Fruit fly (Drosophila melanogaster) whole organism, embryonic: ENCODE data around the gene dachs.

ENCODE experiments used
- Aef1 ChIP-seq: fragments of 200-800 bp; sonication (Bioruptor generic); IDR thresholded peaks from 3 replicates; pipeline ENCODE4 v1.3.6; 2022; ENCODE audit warnings: missing biosample characterization, missing genetic modification characterization
- Atf-2 ChIP-seq: fragments of 200-800 bp; sonication (Bioruptor generic); optimal IDR thresholded peaks from 2 replicates; lab custom pipeline; 2016; ENCODE audit warnings: missing biosample characterization, missing genetic modification characterization
- B-H2 ChIP-seq: fragments of 200-800 bp; sonication (Bioruptor generic); optimal IDR thresholded peaks from 2 replicates; lab custom pipeline; 2018; ENCODE audit warnings: missing biosample characterization, mild to moderate bottlenecking, missing genetic modification characterization
- BtbVII ChIP-seq: fragments of 200-800 bp; sonication (Bioruptor generic); optimal IDR thresholded peaks from 3 replicates; lab custom pipeline; 2017; ENCODE audit warnings: missing biosample characterization, mild to moderate bottlenecking, missing genetic modification characterization
- CG10366 ChIP-seq: fragments of 200-800 bp; sonication (Bioruptor generic); IDR thresholded peaks from 2 replicates; pipeline ENCODE4 v1.3.6; 2022; ENCODE audit warnings: missing biosample characterization, missing genetic modification characterization
- CG12299 ChIP-seq: fragments of 200-800 bp; sonication (Bioruptor generic); optimal IDR thresholded peaks from 2 replicates; lab custom pipeline; 2018; ENCODE audit warnings: missing biosample characterization, mild to moderate bottlenecking, missing genetic modification characterization
- CG15514 ChIP-seq: fragments of 200-800 bp; sonication (Bioruptor generic); optimal IDR thresholded peaks from 3 replicates; lab custom pipeline; 2017; ENCODE audit warnings: missing biosample characterization, missing genetic modification characterization, mild to moderate bottlenecking, moderate library complexity, missing genetic modification reagents
- CG2678 ChIP-seq: fragments of 200-800 bp; sonication (Bioruptor generic); optimal IDR thresholded peaks from 3 replicates; lab custom pipeline; 2019; ENCODE audit warnings: missing biosample characterization, mild to moderate bottlenecking, missing genetic modification characterization, moderate library complexity
- CG4404 ChIP-seq: fragments of 200-800 bp; sonication (Bioruptor generic); IDR thresholded peaks from 2 replicates; pipeline ENCODE4 v1.3.6; 2022; ENCODE audit warnings: missing biosample characterization, missing genetic modification characterization
- CG4707 ChIP-seq: fragments of 200-800 bp; sonication (Bioruptor generic); optimal IDR thresholded peaks from 2 replicates; lab custom pipeline; 2018; ENCODE audit warnings: missing biosample characterization, mild to moderate bottlenecking, missing genetic modification characterization, moderate library complexity
- CG6813 ChIP-seq: fragments of 200-800 bp; sonication (Bioruptor generic); optimal IDR thresholded peaks from 2 replicates; lab custom pipeline; 2017; ENCODE audit warnings: missing biosample characterization, missing genetic modification characterization, mild to moderate bottlenecking, moderate library complexity, missing genetic modification reagents
- CG7987 ChIP-seq: fragments of 200-800 bp; sonication (Bioruptor generic); optimal IDR thresholded peaks from 2 replicates; lab custom pipeline; 2018; ENCODE audit warnings: missing biosample characterization, mild to moderate bottlenecking, missing genetic modification characterization, moderate library complexity
- CG9797 ChIP-seq: fragments of 200-800 bp; sonication (Bioruptor generic); optimal IDR thresholded peaks from 3 replicates; lab custom pipeline; 2018; ENCODE audit warnings: missing biosample characterization, mild to moderate bottlenecking, missing genetic modification characterization
- CG9876 ChIP-seq: fragments of 200-800 bp; sonication (Bioruptor generic); optimal IDR thresholded peaks from 2 replicates; lab custom pipeline; 2016; ENCODE audit warnings: missing biosample characterization, missing genetic modification characterization
- D19B ChIP-seq: fragments of 200-800 bp; sonication (Bioruptor generic); optimal IDR thresholded peaks from 2 replicates; lab custom pipeline; 2017; ENCODE audit warnings: missing biosample characterization, mild to moderate bottlenecking, missing genetic modification characterization
- Dfd ChIP-seq, 2 experiments: fragments of >200 bp; optimal IDR thresholded peaks; 2 replicates each; lab custom pipeline; 2017; ENCODE audit warnings: missing biosample characterization in 2 of 2, missing genetic modification characterization in 2 of 2
- Fer1 ChIP-seq: fragments of 200-800 bp; sonication (Bioruptor generic); optimal IDR thresholded peaks from 2 replicates; lab custom pipeline; 2017; ENCODE audit warnings: missing biosample characterization, mild to moderate bottlenecking, missing genetic modification characterization
- Gsc ChIP-seq: fragments of 200-800 bp; sonication (Bioruptor generic); IDR thresholded peaks from 2 replicates; pipeline ENCODE4 v1.3.6; 2022; ENCODE audit warnings: missing biosample characterization, missing genetic modification characterization
- H15 ChIP-seq: fragments of 200-800 bp; sonication (Bioruptor generic); IDR thresholded peaks from 3 replicates; pipeline ENCODE4 v1.3.6; 2022; ENCODE audit warnings: missing biosample characterization, missing genetic modification characterization
- Myb ChIP-seq: fragments of 200-800 bp; sonication (Bioruptor generic); optimal IDR thresholded peaks from 2 replicates; lab custom pipeline; 2016; ENCODE audit warnings: missing biosample characterization, missing genetic modification characterization
- Nf-YB ChIP-seq: fragments of 200-800 bp; sonication (Bioruptor generic); optimal IDR thresholded peaks from 3 replicates; lab custom pipeline; 2019; ENCODE audit warnings: missing biosample characterization, mild to moderate bottlenecking, missing genetic modification characterization, moderate library complexity
- Opbp ChIP-seq: fragments of 200-800 bp; sonication (Bioruptor generic); IDR thresholded peaks from 3 replicates; pipeline ENCODE4 v1.3.6; 2022; ENCODE audit warnings: missing biosample characterization, missing genetic modification characterization; ENCODE audit not compliant: partially characterized antibody
- Ptx1 ChIP-seq: fragments of 200-800 bp; sonication (Bioruptor generic); IDR thresholded peaks from 2 replicates; pipeline ENCODE4 v1.3.6; 2022; ENCODE audit warnings: missing biosample characterization, missing genetic modification characterization
- ac ChIP-seq: fragments of 200-800 bp; sonication (Bioruptor generic); optimal IDR thresholded peaks from 3 replicates; lab custom pipeline; 2017; ENCODE audit warnings: missing biosample characterization, mild to moderate bottlenecking, missing genetic modification characterization
- ash1 ChIP-seq: fragments of 200-800 bp; sonication (Bioruptor generic); optimal IDR thresholded peaks from 2 replicates; lab custom pipeline; 2018; ENCODE audit warnings: missing biosample characterization, mild to moderate bottlenecking, missing genetic modification characterization
- bab2 ChIP-seq: fragments of 200-800 bp; sonication (Bioruptor generic); optimal IDR thresholded peaks from 2 replicates; lab custom pipeline; 2016; ENCODE audit warnings: missing biosample characterization, missing genetic modification characterization
- chn ChIP-seq: fragments of 200-800 bp; sonication (Bioruptor generic); optimal IDR thresholded peaks from 2 replicates; lab custom pipeline; 2016; ENCODE audit warnings: missing biosample characterization, missing genetic modification characterization
- crp ChIP-seq, 2 experiments: fragments of 200-800 bp; sonication (Bioruptor generic); optimal IDR thresholded peaks; 2 replicates in 1 of 2; 3 replicates in 1 of 2; lab custom pipeline; 2017; ENCODE audit warnings: missing biosample characterization in 2 of 2, missing genetic modification characterization in 2 of 2, mild to moderate bottlenecking in 1 of 2, moderate library complexity in 1 of 2
- cwo ChIP-seq: fragments of 200-800 bp; sonication (Bioruptor generic); optimal IDR thresholded peaks from 3 replicates; lab custom pipeline; 2017; ENCODE audit warnings: missing biosample characterization, missing genetic modification characterization, mild to moderate bottlenecking, moderate library complexity, missing genetic modification reagents
- dimm ChIP-seq: fragments of 200-800 bp; sonication (Bioruptor generic); IDR thresholded peaks from 2 replicates; pipeline ENCODE4 v1.3.6; 2022; ENCODE audit warnings: missing biosample characterization, missing genetic modification characterization
- gfzf ChIP-seq: fragments of 200-800 bp; sonication (Bioruptor generic); optimal IDR thresholded peaks from 2 replicates; lab custom pipeline; 2016; ENCODE audit warnings: missing biosample characterization, mild to moderate bottlenecking, missing genetic modification characterization, moderate library complexity
- h ChIP-seq: fragments of >200 bp; optimal IDR thresholded peaks from 2 replicates; lab custom pipeline; 2017
- her ChIP-seq: fragments of 200-800 bp; sonication (Bioruptor generic); optimal IDR thresholded peaks from 2 replicates; lab custom pipeline; 2016; ENCODE audit warnings: missing biosample characterization, missing genetic modification characterization
- hkb ChIP-seq, 2 experiments: fragments of 200-800 bp in 1 of 2; fragments of >200 bp in 1 of 2; sonication (Bioruptor generic) in 1 of 2; IDR thresholded peaks in 1 of 2; optimal IDR thresholded peaks in 1 of 2; 2 replicates each; pipeline versions ENCODE4 v1.3.6 to Lab custom; 2017 to 2022; ENCODE audit warnings: missing biosample characterization in 1 of 2, missing genetic modification characterization in 1 of 2
- lilli ChIP-seq: fragments of 200-800 bp; sonication (Bioruptor generic); optimal IDR thresholded peaks from 3 replicates; lab custom pipeline; 2016; ENCODE audit warnings: missing biosample characterization, missing genetic modification characterization
- odd ChIP-seq: fragments of 200-800 bp; sonication (Bioruptor generic); optimal IDR thresholded peaks from 2 replicates; lab custom pipeline; 2017; ENCODE audit warnings: missing biosample characterization, mild to moderate bottlenecking, missing genetic modification characterization
- pfk ChIP-seq: fragments of 200-800 bp; sonication (Bioruptor generic); optimal IDR thresholded peaks from 2 replicates; lab custom pipeline; 2018; ENCODE audit warnings: missing biosample characterization, mild to moderate bottlenecking, missing genetic modification characterization, moderate library complexity
- pita ChIP-seq: fragments of 200-800 bp; sonication (Bioruptor generic); optimal IDR thresholded peaks from 2 replicates; lab custom pipeline; 2017; ENCODE audit warnings: missing biosample characterization, mild to moderate bottlenecking, missing genetic modification characterization
- pum ChIP-seq: fragments of 200-800 bp; sonication (Bioruptor generic); optimal IDR thresholded peaks from 2 replicates; lab custom pipeline; 2016; ENCODE audit warnings: missing biosample characterization, missing genetic modification characterization
- rib ChIP-seq: fragments of 200-800 bp; sonication (Bioruptor generic); IDR thresholded peaks from 2 replicates; pipeline ENCODE4 v1.3.6; 2022; ENCODE audit warnings: missing biosample characterization, missing genetic modification characterization
- ro ChIP-seq: fragments of 200-800 bp; sonication (Bioruptor generic); IDR thresholded peaks from 2 replicates; pipeline ENCODE4 v1.3.6; 2022; ENCODE audit warnings: missing biosample characterization, missing genetic modification characterization
- sens ChIP-seq: fragments of 200-800 bp; sonication (Bioruptor generic); peaks from one replicate; lab custom pipeline; 2016; ENCODE audit warnings: missing biosample characterization, missing genetic modification characterization
- sim ChIP-seq: fragments of 200-800 bp; sonication (Bioruptor generic); IDR thresholded peaks from 2 replicates; pipeline ENCODE4 v1.3.6; 2022; ENCODE audit warnings: missing biosample characterization, missing genetic modification characterization
- sima ChIP-seq: fragments of 200-800 bp; sonication (Bioruptor generic); optimal IDR thresholded peaks from 2 replicates; lab custom pipeline; 2016; ENCODE audit warnings: missing biosample characterization, missing genetic modification characterization
- slp2 ChIP-seq: fragments of 200-800 bp; sonication (Bioruptor generic); optimal IDR thresholded peaks from 2 replicates; lab custom pipeline; 2016; ENCODE audit warnings: missing biosample characterization, missing genetic modification characterization
- tap ChIP-seq: fragments of 200-800 bp; optimal IDR thresholded peaks from 3 replicates; lab custom pipeline; 2019; ENCODE audit warnings: missing biosample characterization, mild to moderate bottlenecking, missing genetic modification characterization, moderate library complexity
- tin ChIP-seq: fragments of 200-800 bp; sonication (Bioruptor generic); optimal IDR thresholded peaks from 3 replicates; lab custom pipeline; 2016; ENCODE audit warnings: missing biosample characterization, missing genetic modification characterization
- trem ChIP-seq: fragments of 200-800 bp; optimal IDR thresholded peaks from 3 replicates; lab custom pipeline; 2019; ENCODE audit warnings: missing biosample characterization, mild to moderate bottlenecking, missing genetic modification characterization, moderate library complexity

Gene dachs

DNA sequence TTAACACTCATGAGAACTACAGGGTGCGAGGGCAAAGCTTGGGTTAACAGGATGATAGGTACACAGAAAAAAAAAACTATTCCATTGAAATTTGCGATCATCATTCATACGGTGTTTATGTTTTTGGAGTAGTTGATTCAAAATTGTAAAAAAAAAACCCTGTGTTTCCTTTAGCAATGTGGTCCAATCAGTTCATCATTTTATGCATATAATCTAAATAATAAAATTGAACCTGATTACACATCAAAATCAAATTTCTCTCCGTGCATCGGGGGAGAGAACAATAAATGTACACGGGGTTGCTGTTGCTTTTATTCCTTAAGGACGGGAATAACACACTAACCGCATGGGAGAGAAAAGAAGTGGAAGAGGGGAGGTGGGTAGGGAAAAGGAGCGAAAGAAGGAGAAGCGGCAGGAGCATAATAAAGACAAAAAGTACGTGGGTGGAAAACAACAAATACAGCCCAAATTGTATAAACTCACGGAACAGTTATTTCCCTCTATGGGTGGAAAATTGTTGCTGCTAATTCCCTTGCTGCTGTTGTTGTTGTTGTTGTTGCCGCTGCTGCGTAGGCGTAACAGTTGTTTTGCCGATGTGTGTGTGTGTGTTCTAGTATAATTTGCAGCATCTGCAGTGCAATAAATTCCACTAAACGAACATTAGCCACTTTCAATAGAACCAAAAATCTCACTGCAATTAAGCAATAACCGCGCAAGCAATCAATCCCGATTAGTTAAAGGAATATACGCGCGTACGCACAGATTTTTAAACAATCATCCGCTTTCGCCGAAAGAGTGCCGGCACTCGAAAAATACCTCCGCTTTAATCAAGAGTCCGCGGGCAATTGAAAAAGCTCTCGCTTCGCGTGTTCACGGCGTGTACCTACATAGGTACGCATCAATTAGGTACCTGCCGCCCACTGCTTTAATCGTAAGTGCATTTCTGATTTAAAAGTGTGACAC lies 3.2 kb upstream of the dachs start, which contains the start of gene Agpat2 (continued):
- TF ChIP-seq Opbp (GFP tag; lab: Robert Waterston, UW), result peak; percentile 12; the same call in 1 of the 3 replicates
- TF ChIP-seq sens (GFP tag; lab: Kevin White, UChicago), result peak; percentile 97
- TF ChIP-seq ro, result 0 out of 2 replicates have a peak, but pooled peaks have one; percentile 20
- TF ChIP-seq Myb (GFP tag; lab: Kevin White, UChicago), result peak; percentile 53
- TF ChIP-seq pum, result peak; percentile 70
- TF ChIP-seq CG9876 (GFP tag; lab: Kevin White, UChicago), result peak; percentile 54
- peak; percentile 81 for TF ChIP-seq CG12299 (tag; lab: Kevin White, UChicago)
- TF ChIP-seq CG15514 (GFP tag; lab: Kevin White, UChicago), result peak; percentile 67
- peak; percentile 58 for TF ChIP-seq CG4404
- TF ChIP-seq ash1 (GFP tag; lab: Kevin White, UChicago), result no peak
- TF ChIP-seq H15 (GFP tag; lab: Robert Waterston, UW), result peak; percentile 71; the same call in 1 of the 3 replicates
- TF ChIP-seq pfk, result no peak
- TF ChIP-seq Nf-YB (GFP tag; lab: Kevin White, UChicago), result peak; percentile 66
- peak; percentile 81 for TF ChIP-seq trem (tag; lab: Kevin White, UChicago)
- TF ChIP-seq bab2 (GFP tag; lab: Kevin White, UChicago), result peak; percentile 85
- no peak for TF ChIP-seq CG9797
- TF ChIP-seq sim (GFP tag; lab: Robert Waterston, UW), result 0 out of 2 replicates have a peak, but pooled peaks have one; percentile 61
- no peak for TF ChIP-seq h (lab: Kevin White, UChicago)
- TF ChIP-seq ac (GFP tag; lab: Kevin White, UChicago), result peak; percentile 54
- TF ChIP-seq tin (GFP tag; lab: Kevin White, UChicago), result peak; percentile 81
- peak; percentile 22 for TF ChIP-seq sima
- no peak for TF ChIP-seq gfzf
- TF ChIP-seq chn, result peak; percentile 77
- TF ChIP-seq dimm (GFP tag; lab: Robert Waterston, UW), result 0 out of 2 replicates have a peak, but pooled peaks have one; percentile 37
- TF ChIP-seq Gsc (GFP tag; lab: Robert Waterston, UW), result no peak
- TF ChIP-seq CG2678 (tag; lab: Kevin White, UChicago), result peak; percentile 92
- no peak for TF ChIP-seq pita
- TF ChIP-seq CG4707, result peak; percentile 60
- peak in 1 of 2 experiments; percentile 38 for TF ChIP-seq crp (GFP tag; optimal IDR thresholded peaks at IDR 0.05; lab: Kevin White, UChicago)
- TF ChIP-seq Dfd (GFP tag; optimal IDR thresholded peaks at IDR 0.05; lab: Kevin White, UChicago), result no peak
- peak; percentile 73 for TF ChIP-seq odd (GFP tag; lab: Kevin White, UChicago)
- peak; percentile 77 for TF ChIP-seq tap
- peak; percentile 82 for TF ChIP-seq Ptx1 (GFP tag; lab: Robert Waterston, UW)
- peak; percentile 90 for TF ChIP-seq Fer1
- TF ChIP-seq CG6813 (GFP tag; lab: Kevin White, UChicago), result peak; percentile 88
- peak; percentile 83 for TF ChIP-seq cwo (GFP tag; lab: Kevin White, UChicago)
- peak; percentile 57 for TF ChIP-seq her (GFP tag; lab: Kevin White, UChicago)
- peak; percentile 81 for TF ChIP-seq Atf-2 (GFP tag; lab: Kevin White, UChicago)
- TF ChIP-seq B-H2 (GFP tag; lab: Kevin White, UChicago), result peak; percentile 62
- peak; percentile 82 for TF ChIP-seq BtbVII (GFP tag; lab: Kevin White, UChicago)
- TF ChIP-seq lilli (GFP tag; lab: Kevin White, UChicago), result peak; percentile 88
- peak; percentile 52 for TF ChIP-seq Aef1 (GFP tag; lab: Robert Waterston, UW)
- TF ChIP-seq CG7987 (GFP tag; lab: Kevin White, UChicago), result peak; percentile 40
- TF ChIP-seq hkb (optimal IDR thresholded peaks at IDR 0.05; lab: Kevin White, UChicago), result no peak
- TF ChIP-seq hkb (GFP tag; IDR thresholded peaks at IDR 0.05; lab: Robert Waterston, UW), result peak; percentile 81
- TF ChIP-seq slp2, result peak; percentile 80
- TF ChIP-seq CG10366, result peak; percentile 76
- TF ChIP-seq D19B, result peak; percentile 66
- 0 out of 2 replicates have a peak, but pooled peaks have one; percentile 21 for TF ChIP-seq rib (GFP tag; lab: Robert Waterston, UW)
